Worm (Caenorhabditis elegans) whole organism, dauer: ENCODE results near the gene F44A2.5.

Source experiments
- unc-62 ChIP-seq: sonication (generic microtip); optimal IDR thresholded peaks from 2 replicates; lab custom pipeline; 2017; ENCODE audit warnings: missing biosample characterization, missing genetic modification reagents, missing genetic modification characterization

The F44A2.5 gene

DNA sequence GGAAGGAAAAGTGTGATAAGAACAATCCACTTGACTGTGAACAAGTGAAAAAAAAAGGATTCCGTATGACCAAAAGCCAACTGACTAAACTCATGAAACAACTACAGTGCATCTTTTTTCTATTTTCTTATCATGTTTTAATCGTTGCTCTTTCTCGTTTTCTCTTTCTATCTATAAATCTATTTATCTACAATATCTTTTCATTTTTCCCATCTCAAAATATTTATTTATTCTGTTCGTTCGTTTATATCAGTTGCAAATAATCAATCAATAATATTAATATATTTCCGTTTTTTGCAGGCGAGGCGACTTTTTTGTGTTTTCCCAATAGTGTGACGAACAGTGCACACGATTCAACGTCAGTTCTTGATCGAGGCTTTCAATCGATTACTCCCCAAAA is at the start of gene F44A2.5:
Gene F44A2.5, plus strand, starts transcription at position 301 of the 400 bp plus-strand sequence.
- no peak for TF ChIP-seq unc-62 (GFP tag; lab: Kevin White, UChicago)

DNA sequence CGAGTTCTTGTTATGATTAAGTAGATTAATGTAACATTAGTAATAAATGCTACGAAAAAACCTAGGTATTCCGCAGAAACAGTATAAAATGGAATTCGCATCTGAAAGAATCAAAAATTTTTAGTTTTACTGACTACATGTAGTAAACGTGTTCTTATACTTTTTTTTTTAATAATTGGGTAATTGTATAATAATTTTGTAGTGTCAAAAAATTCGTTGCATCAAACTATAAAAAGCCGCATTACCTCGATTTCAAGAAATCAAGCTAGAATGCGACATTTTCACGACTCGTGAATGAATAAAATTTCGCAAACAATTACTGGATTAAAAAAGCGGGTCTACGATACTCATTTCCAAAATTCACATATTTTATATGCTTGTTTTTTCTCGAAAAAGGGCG is 48.2 kb upstream of the F44A2.5 start, which contains the start of gene str-94:
Gene str-94, minus strand, starts transcription at position 101 of the 400 bp plus-strand sequence.
- no peak for TF ChIP-seq unc-62 (GFP tag; lab: Kevin White, UChicago)

DNA sequence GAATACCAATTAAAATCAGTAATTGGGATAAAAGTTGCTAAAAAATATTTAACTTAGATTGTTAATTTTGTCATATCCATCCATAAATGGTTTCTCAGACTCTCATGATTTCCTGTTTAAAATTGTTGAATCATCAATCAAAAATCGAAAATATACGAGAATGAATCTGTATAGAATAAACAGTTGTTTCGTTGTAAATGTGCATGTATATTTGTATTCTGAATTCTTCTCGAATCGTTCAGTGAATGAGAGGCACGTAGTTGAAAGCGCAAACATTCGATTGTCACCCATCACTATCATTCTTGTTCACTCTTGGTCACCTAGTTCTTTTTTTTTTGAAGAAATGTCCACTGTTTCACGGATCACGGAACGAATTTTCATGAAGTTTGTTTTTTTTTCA is 47.5 kb upstream of the F44A2.5 start, which contains the start of gene ptd-2:
Gene ptd-2, plus strand, starts transcription at position 301 of the 400 bp plus-strand sequence.
- TF ChIP-seq unc-62 (GFP tag; lab: Kevin White, UChicago), result no peak

DNA sequence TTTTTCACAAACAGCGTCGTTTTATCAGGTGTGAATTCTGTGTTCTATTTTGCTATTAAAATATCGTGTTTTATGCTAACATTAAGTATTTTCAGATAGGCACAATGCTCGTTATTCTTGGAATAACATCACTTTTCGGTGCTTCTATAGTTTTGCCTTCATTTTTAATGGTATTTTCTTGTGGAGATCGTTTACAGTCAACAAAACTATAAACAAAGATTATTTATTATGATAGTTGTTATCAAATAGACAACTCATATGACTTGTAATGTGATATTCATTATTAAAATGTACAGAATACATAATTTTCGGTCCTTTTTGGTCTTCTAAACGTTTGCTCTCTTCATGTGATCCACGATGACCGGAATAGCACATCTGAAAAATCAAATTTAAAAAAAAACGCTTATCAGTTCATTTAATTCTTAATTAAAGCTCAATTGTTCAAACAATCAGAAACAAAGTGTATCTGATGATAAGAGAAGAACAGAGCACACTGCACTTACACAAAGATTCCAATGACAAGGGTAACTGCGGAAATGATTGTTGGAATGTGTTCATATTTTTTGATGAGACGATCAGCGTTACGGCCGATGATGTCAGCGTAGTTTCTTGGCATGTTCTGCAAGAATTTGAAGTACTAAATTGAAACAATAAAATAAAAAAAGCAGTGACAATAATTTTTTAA is 43.3 kb upstream of the F44A2.5 start, which contains the start of gene F07C3.9:
Gene F07C3.9, minus strand, starts transcription at position 635 of the 685 bp plus-strand sequence.
- TF ChIP-seq unc-62 (GFP tag; lab: Kevin White, UChicago), result no peak

DNA sequence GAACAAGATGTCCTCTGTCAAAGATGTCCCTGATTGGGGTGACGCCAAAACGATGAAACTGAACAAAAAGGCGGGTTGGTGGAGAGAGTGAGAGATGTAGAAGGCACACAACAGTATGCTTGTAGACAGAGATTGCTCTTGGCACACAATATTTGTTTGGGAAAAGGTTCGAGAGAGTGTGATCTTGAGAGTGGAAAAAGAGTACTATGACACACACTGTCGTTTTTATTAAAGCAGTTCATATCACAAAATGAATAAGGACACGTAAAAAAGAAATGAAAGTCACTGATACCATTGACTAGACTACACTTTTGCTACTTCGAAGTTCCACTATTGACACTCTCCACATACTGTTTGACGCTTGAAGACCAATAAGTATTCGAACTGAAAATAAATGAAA is 42.0 kb upstream of the F44A2.5 start:
- no peak for TF ChIP-seq unc-62 (GFP tag; lab: Kevin White, UChicago)

DNA sequence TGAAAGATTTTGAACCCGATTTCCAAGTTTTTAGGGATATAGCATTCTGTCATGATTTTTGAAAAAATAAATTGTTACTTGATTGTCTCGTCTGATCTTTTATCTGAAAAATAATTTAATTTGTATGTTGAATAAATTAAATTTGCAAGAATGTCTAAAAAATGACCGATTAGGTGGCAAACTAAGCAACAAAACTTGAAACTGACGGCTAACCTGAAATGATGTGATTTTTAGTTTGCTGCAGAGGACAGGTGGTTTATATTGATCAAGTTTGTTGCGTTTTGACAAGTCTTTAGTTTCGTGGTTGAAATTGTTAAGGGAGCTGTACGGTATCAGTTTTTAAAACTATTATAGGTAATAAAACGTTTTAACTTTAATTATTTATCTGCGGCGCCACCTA is 40.0 kb upstream of the F44A2.5 start, which contains the start of gene F07C3.16:
Gene F07C3.16, minus strand, starts transcription at position 101 of the 400 bp plus-strand sequence.
- no peak for TF ChIP-seq unc-62 (GFP tag; lab: Kevin White, UChicago)

DNA sequence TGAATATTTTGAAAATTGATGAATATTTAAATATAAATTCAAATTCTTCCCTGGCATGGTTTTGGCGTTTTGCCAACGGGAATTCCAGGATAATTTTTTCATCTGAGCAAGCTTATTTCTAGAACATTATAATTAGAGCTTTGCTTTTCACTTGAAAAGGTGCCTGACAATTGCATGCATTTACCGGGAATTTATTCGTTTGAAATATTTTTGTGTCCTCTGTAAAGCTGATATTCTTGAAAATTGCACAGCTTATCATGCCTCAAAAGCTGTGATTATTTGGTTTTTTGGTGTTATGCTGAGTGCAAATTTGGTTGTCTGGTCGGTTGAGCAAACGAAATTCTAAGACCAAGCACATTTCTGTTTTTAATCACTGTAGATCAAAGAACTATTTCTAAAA is 37.0 kb upstream of the F44A2.5 start:
- TF ChIP-seq unc-62 (GFP tag; lab: Kevin White, UChicago), result no peak

DNA sequence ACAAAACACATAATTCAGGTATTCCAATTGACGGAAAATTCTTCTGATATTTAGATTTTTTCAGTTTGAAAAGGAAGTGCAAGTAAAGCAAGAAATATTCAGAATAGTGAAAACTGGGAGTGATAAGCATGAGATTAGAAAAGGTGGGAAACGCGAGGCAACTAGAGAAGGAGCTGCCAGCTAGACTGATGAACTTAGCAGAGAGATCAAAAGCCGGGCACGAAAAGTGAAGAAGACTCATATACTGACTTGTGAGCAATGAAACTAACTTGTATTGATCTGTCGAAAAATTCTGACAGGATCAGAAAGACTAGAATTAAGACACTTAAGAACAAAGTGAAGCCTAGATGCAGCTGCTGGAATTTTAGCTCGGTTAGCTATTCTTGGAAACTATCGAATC is 35.9 kb upstream of the F44A2.5 start, which contains the start of gene nhr-36:
Gene nhr-36, minus strand, starts transcription at position 101 of the 400 bp plus-strand sequence.
- TF ChIP-seq unc-62 (GFP tag; lab: Kevin White, UChicago), result no peak

DNA sequence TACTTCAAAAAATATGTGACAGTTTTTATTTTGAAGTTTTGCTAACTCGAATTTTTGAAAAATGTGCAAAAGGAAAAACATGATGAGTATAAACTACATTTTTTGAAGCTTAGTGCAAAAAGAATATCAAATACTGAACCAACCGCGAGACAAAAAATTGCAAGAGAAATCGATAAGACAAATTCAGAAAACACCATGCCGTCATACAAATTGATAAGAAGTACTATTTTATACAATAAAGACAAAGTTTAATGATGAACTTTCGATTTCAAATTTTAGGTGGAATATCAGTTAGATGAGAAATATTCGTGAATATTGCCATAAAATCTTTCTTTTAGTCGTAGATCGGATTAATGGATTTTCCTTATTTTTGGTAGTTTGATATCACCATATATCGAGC is 34.7 kb upstream of the F44A2.5 start:
- TF ChIP-seq unc-62 (GFP tag; lab: Kevin White, UChicago), result no peak

DNA sequence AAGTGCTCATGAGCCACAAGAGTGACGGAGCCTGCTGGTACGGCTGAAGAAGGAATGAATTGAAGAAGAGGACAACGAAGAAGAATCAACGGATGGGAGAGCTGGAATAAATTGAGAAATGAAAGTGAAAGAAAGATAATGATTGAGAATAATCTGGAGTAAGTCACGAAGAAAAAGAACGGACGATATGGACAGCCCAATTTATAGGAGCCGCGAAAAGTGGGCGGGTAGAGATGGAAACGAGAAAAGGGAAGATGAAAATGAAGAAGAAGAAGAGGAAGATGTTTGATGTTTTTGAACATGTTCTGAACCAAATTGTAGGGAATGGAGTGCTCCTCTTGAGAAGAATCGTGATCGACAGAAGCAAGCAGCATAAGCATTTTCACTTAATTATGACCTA is 31.0 kb upstream of the F44A2.5 start, which contains the start of gene slc-17.7:
Gene slc-17.7, minus strand, starts transcription at position 101 of the 400 bp plus-strand sequence.
- TF ChIP-seq unc-62 (GFP tag; lab: Kevin White, UChicago), result no peak

DNA sequence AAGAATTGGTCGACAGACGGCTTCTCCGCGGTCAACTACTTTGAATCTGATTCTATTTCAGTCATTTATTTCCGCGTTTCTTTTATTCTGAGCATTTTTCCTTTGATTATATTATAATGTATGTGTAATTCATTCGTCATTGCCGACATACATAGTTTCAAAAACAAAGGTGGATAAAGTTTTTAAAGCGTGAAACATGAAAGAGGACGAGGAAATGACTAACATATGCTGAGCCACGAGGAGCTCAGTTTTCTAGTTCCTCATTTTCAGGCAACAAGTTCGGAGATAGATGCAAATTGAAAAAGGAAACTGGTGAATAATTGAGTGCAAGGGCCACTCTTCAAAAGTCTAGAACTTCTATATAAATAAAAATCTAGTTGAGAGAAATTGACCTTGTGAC is 29.2 kb upstream of the F44A2.5 start:
- TF ChIP-seq unc-62 (GFP tag; lab: Kevin White, UChicago), result no peak

DNA sequence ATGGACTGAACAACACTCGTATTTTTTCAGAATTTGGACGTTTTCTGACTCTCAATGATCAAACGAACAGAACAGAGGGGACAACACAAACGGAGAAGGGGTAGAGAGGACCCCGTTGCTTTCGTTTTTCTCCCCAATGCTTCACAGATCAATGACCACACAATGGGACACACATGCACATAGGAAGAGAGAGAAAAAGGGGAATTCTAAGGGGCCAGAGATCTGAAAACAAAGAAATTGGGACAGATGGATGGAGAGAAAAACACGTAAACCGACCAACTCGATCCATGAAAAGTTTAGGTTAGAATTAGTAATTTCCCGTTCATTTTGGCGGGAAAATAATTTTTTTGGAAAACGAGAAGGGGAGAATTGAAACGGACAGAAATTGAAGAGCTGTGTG is 27.0 kb upstream of the F44A2.5 start:
- no peak for TF ChIP-seq unc-62 (GFP tag; lab: Kevin White, UChicago)

DNA sequence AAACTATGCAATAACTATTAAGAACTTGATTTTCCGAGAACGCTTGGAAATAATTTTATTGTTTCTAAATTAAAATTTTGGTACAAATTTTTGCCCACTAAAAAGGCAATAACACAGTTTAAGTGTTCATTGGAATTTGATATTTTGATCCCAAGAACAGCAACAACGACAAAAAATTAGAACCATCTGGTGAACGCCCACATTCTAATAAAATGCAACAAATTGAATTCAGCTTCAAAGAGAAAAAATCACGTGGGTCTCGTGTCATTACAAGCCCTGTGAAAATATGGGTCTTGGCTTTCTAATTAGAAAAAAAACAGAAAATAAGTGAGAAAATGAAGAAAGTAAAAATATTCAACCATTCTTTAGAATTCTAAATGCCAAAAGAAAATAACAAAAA is 25.6 kb upstream of the F44A2.5 start:
- no peak for TF ChIP-seq unc-62 (GFP tag; lab: Kevin White, UChicago)

DNA sequence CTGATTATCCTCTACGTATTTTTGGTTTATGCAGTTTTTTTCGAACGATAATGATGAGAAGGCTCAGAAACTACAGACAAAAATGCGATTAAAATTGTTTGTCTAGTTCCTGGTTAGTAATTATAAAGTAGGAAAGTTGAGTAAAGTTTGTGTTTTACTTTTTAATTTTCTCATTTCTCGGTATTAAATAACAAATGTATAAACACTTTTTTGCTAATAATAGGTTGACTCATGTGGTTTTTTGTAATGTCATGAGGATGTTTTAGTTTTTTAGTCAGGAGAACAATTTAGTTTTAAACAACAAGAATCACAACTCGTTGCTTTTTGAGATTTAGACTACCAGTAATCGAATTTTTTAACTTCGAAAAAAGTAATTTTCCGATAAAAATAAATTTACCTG is 24.8 kb upstream of the F44A2.5 start:
- no peak for TF ChIP-seq unc-62 (GFP tag; lab: Kevin White, UChicago)

DNA sequence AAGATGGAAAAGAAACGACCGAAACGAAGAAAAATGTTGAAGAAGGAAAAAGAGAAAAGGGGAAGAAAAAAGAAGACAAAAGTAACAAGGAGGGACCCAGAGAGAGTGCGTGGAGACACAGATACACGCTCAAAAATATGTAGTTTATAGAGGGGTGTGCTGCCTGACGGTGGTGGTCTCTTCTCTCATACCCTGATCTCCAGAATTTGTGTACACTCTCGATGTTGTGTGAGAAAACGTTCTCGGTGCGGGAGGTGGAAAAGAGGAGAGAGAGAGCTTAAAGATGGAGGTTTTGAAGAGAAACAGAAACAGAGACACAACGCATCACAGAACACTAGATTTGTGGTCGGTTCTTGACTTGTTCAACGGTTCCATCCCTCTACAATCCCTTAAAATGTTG is 23.8 kb upstream of the F44A2.5 start:
- TF ChIP-seq unc-62 (GFP tag; lab: Kevin White, UChicago), result no peak

DNA sequence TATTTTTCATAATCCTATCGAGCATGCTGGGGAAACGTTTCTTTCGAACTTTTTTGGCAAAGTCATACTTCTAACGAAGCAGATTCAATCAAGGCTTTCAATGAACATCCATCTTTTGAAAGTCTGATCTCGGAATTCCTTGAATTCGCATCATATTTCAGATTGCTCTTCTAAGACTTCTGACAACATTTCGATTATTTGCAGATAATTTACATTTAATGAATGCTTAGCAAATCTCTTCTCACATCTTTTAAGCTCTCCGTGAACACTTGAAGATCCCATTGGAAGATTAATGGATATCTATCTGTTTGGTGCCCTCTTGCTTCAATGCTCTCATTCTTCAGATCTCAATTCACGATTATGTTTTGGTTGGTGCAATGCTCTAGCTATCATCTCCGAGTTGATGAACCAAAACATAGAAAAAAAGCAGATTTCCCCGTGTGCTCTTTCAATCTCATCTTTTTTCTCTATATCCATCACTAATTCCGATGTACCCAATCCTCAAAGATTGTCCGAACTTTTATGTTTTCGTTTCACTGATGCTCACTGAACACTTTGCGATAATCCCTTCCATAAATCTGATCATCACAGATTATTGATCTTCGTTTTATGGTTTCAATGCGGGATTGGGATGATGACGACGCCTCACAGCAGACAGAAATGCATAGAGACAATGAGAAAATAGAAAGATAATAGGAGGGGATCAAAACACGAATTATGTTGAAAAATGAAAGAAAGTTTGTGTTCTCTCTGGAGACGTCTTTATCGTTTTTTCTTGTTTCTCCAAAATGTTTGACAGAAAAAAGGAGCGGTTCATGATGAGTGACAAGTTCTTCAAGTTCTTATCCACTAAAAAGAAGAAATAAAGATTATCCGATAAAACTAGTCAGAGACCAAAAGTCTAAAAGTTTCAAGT is 23.0 kb upstream of the F44A2.5 start:
- no peak for TF ChIP-seq unc-62 (GFP tag; lab: Kevin White, UChicago)
